Fruit fly (Drosophila melanogaster) whole organism, prepupa: ENCODE results near the gene HDAC4.

Source experiments
- CG10631 ChIP-seq: fragments of 200-800 bp; sonication (Bioruptor generic); optimal IDR thresholded peaks from 2 replicates; lab custom pipeline; 2016; ENCODE audit warnings: missing biosample characterization, missing genetic modification characterization
- CG10669 ChIP-seq: fragments of 200-800 bp; sonication (Bioruptor generic); optimal IDR thresholded peaks from 3 replicates; lab custom pipeline; 2018; ENCODE audit warnings: missing biosample characterization, mild to moderate bottlenecking, missing genetic modification characterization, moderate library complexity
- CG11294 ChIP-seq: fragments of 200-800 bp; sonication (Bioruptor generic); IDR thresholded peaks from 2 replicates; pipeline ENCODE4 v1.3.6; 2022; ENCODE audit warnings: missing biosample characterization, missing genetic modification characterization
- CG15336 ChIP-seq: fragments of 200-800 bp; sonication (Bioruptor generic); IDR thresholded peaks from 2 replicates; pipeline ENCODE4 v1.3.6; 2022; ENCODE audit warnings: missing biosample characterization, missing genetic modification characterization
- CG16779 ChIP-seq: fragments of 200-800 bp; sonication (Bioruptor generic); optimal IDR thresholded peaks from 3 replicates; lab custom pipeline; 2017; ENCODE audit warnings: missing biosample characterization, mild to moderate bottlenecking, missing genetic modification characterization
- CG3032 ChIP-seq: fragments of 200-800 bp; optimal IDR thresholded peaks from 2 replicates; lab custom pipeline; 2019; ENCODE audit warnings: missing biosample characterization, mild to moderate bottlenecking, missing genetic modification characterization, moderate library complexity
- CG31627 ChIP-seq: fragments of 200-800 bp; sonication (Bioruptor generic); optimal IDR thresholded peaks from 3 replicates; lab custom pipeline; 2016; ENCODE audit warnings: missing biosample characterization, missing genetic modification characterization
- CG32006 ChIP-seq: fragments of 200-800 bp; sonication (Bioruptor generic); optimal IDR thresholded peaks from 3 replicates; lab custom pipeline; 2017; ENCODE audit warnings: missing biosample characterization, mild to moderate bottlenecking, missing genetic modification characterization
- CG34406 ChIP-seq: fragments of 200-800 bp; sonication (Bioruptor generic); optimal IDR thresholded peaks from 3 replicates; lab custom pipeline; 2016; ENCODE audit warnings: missing biosample characterization, missing genetic modification characterization
- CG3919 ChIP-seq: fragments of 200-800 bp; sonication (Bioruptor generic); optimal IDR thresholded peaks from 3 replicates; lab custom pipeline; 2016; ENCODE audit warnings: missing biosample characterization, missing genetic modification characterization
- CG4318 ChIP-seq: fragments of 200-800 bp; sonication (Bioruptor generic); optimal IDR thresholded peaks from 3 replicates; lab custom pipeline; 2017; ENCODE audit warnings: missing biosample characterization, mild to moderate bottlenecking, missing genetic modification characterization
- CG6276 ChIP-seq: fragments of 200-800 bp; sonication (Bioruptor generic); optimal IDR thresholded peaks from 2 replicates; lab custom pipeline; 2017; ENCODE audit warnings: missing biosample characterization, mild to moderate bottlenecking, missing genetic modification characterization
- CG6792 ChIP-seq: fragments of 200-800 bp; sonication (Bioruptor generic); optimal IDR thresholded peaks from 3 replicates; lab custom pipeline; 2016; ENCODE audit warnings: missing biosample characterization, missing genetic modification characterization
- CG6808 ChIP-seq: fragments of 200-800 bp; sonication (Bioruptor generic); optimal IDR thresholded peaks from 3 replicates; lab custom pipeline; 2017; ENCODE audit warnings: missing biosample characterization, missing genetic modification characterization, mild to moderate bottlenecking, moderate library complexity, missing genetic modification reagents
- CG6854 ChIP-seq: fragments of 200-800 bp; sonication (Bioruptor generic); optimal IDR thresholded peaks from 2 replicates; lab custom pipeline; 2017; ENCODE audit warnings: missing biosample characterization, mild to moderate bottlenecking, missing genetic modification characterization
- CG8319 ChIP-seq: fragments of 200-800 bp; sonication (Bioruptor generic); optimal IDR thresholded peaks from 3 replicates; lab custom pipeline; 2016; ENCODE audit warnings: missing biosample characterization, missing genetic modification characterization
- CG8632 ChIP-seq: fragments of 200-800 bp; sonication (Bioruptor generic); optimal IDR thresholded peaks from 3 replicates; lab custom pipeline; 2016; ENCODE audit warnings: missing biosample characterization, missing genetic modification characterization
- CG9139 ChIP-seq: fragments of 200-800 bp; sonication (Bioruptor generic); optimal IDR thresholded peaks from 3 replicates; lab custom pipeline; 2017; ENCODE audit warnings: missing biosample characterization, mild to moderate bottlenecking, missing genetic modification characterization
- Eip75B ChIP-seq: fragments of 200-800 bp; sonication (Bioruptor generic); optimal IDR thresholded peaks from 3 replicates; lab custom pipeline; 2016; ENCODE audit warnings: missing biosample characterization, missing genetic modification characterization
- Eip78C ChIP-seq: fragments of 200-800 bp; sonication (Bioruptor generic); peaks from one replicate; lab custom pipeline; 2016; ENCODE audit warnings: missing biosample characterization, missing genetic modification characterization
- Eip93F ChIP-seq: fragments of 200-800 bp; sonication (Bioruptor generic); optimal IDR thresholded peaks from 2 replicates; lab custom pipeline; 2016; ENCODE audit warnings: missing biosample characterization, mild to moderate bottlenecking, missing genetic modification characterization
- Ets21C ChIP-seq: fragments of 200-800 bp; sonication (Bioruptor generic); optimal IDR thresholded peaks from 3 replicates; lab custom pipeline; 2016; ENCODE audit warnings: missing biosample characterization, missing genetic modification characterization
- Gug ChIP-seq: fragments of 200-800 bp; sonication (Bioruptor generic); IDR thresholded peaks from 2 replicates; pipeline ENCODE4 v1.3.6; 2022; ENCODE audit warnings: missing biosample characterization, missing genetic modification characterization
- Hr38 ChIP-seq: sonication (Bioruptor generic); optimal IDR thresholded peaks from 2 replicates; lab custom pipeline; 2016; ENCODE audit warnings: missing biosample characterization, missing genetic modification characterization
- Hr39 ChIP-seq: fragments of 200-800 bp; sonication (Bioruptor generic); optimal IDR thresholded peaks from 2 replicates; lab custom pipeline; 2016; ENCODE audit warnings: missing biosample characterization, missing genetic modification characterization
- Hr4 ChIP-seq: fragments of 200-800 bp; sonication (Bioruptor generic); optimal IDR thresholded peaks from 3 replicates; lab custom pipeline; 2016; ENCODE audit warnings: missing biosample characterization, missing genetic modification characterization
- Lpt ChIP-seq: fragments of 200-800 bp; sonication (Bioruptor generic); optimal IDR thresholded peaks from 3 replicates; lab custom pipeline; 2016; ENCODE audit warnings: missing biosample characterization, missing genetic modification characterization
- Met ChIP-seq: fragments of 200-800 bp; sonication (Bioruptor generic); optimal IDR thresholded peaks from 3 replicates; lab custom pipeline; 2016; ENCODE audit warnings: missing biosample characterization, missing genetic modification characterization
- OdsH ChIP-seq: fragments of 200-800 bp; sonication (Bioruptor generic); optimal IDR thresholded peaks from 3 replicates; lab custom pipeline; 2016; ENCODE audit warnings: missing biosample characterization, missing genetic modification characterization
- Smox ChIP-seq: fragments of 200-800 bp; sonication (Bioruptor generic); optimal IDR thresholded peaks from 3 replicates; lab custom pipeline; 2016; ENCODE audit warnings: missing biosample characterization, missing genetic modification characterization
- Sox102F ChIP-seq: fragments of 200-800 bp; sonication (Bioruptor generic); optimal IDR thresholded peaks from 2 replicates; lab custom pipeline; 2016; ENCODE audit warnings: missing biosample characterization, mild to moderate bottlenecking, missing genetic modification characterization
- Sox14 ChIP-seq: fragments of 200-800 bp; sonication (Bioruptor generic); optimal IDR thresholded peaks from 3 replicates; lab custom pipeline; 2016; ENCODE audit warnings: missing biosample characterization, missing genetic modification characterization
- Sox15 ChIP-seq: fragments of 200-800 bp; sonication (Bioruptor generic); optimal IDR thresholded peaks from 3 replicates; lab custom pipeline; 2016; ENCODE audit warnings: missing biosample characterization, missing genetic modification characterization
- achi ChIP-seq: fragments of 200-800 bp; sonication (Bioruptor generic); optimal IDR thresholded peaks from 3 replicates; lab custom pipeline; 2016; ENCODE audit warnings: missing biosample characterization, missing genetic modification characterization
- acj6 ChIP-seq: fragments of 200-800 bp; sonication (Bioruptor generic); optimal IDR thresholded peaks from 3 replicates; lab custom pipeline; 2016; ENCODE audit warnings: missing biosample characterization, missing genetic modification characterization
- cyc ChIP-seq: fragments of 200-800 bp; sonication (Bioruptor generic); optimal IDR thresholded peaks from 3 replicates; lab custom pipeline; 2016; ENCODE audit warnings: missing biosample characterization, missing genetic modification characterization
- dac ChIP-seq: fragments of 200-800 bp; sonication (Bioruptor generic); optimal IDR thresholded peaks from 2 replicates; lab custom pipeline; 2017; ENCODE audit warnings: missing biosample characterization, mild to moderate bottlenecking, missing genetic modification characterization
- dsx ChIP-seq: fragments of 200-800 bp; optimal IDR thresholded peaks from 3 replicates; lab custom pipeline; 2019; ENCODE audit warnings: missing biosample characterization, mild to moderate bottlenecking, missing genetic modification characterization, moderate library complexity; ENCODE audit not compliant: poor library complexity, severe bottlenecking
- eg ChIP-seq: fragments of 200-800 bp; sonication (Bioruptor generic); IDR thresholded peaks from 3 replicates; pipeline ENCODE4 v1.3.6; 2022; ENCODE audit warnings: missing biosample characterization, missing genetic modification characterization
- esn ChIP-seq: fragments of 200-800 bp; sonication (Bioruptor generic); optimal IDR thresholded peaks from 2 replicates; lab custom pipeline; 2016; ENCODE audit warnings: missing biosample characterization, mild to moderate bottlenecking, missing genetic modification characterization, moderate library complexity
- fd59A ChIP-seq: fragments of 200-800 bp; sonication (Bioruptor generic); optimal IDR thresholded peaks from 2 replicates; lab custom pipeline; 2017; ENCODE audit warnings: missing biosample characterization, mild to moderate bottlenecking, missing genetic modification characterization, missing genetic modification reagents
- fkh ChIP-seq: fragments of 200-800 bp; sonication (Bioruptor generic); optimal IDR thresholded peaks from 3 replicates; lab custom pipeline; 2017; ENCODE audit warnings: missing biosample characterization, mild to moderate bottlenecking, missing genetic modification characterization, moderate library complexity
- lz ChIP-seq: fragments of 200-800 bp; sonication (Bioruptor generic); optimal IDR thresholded peaks from 3 replicates; lab custom pipeline; 2016; ENCODE audit warnings: missing biosample characterization, missing genetic modification characterization
- net ChIP-seq: fragments of 200-800 bp; sonication (Bioruptor generic); optimal IDR thresholded peaks from 3 replicates; lab custom pipeline; 2016; ENCODE audit warnings: missing biosample characterization, missing genetic modification characterization
- pdm3 ChIP-seq: fragments of 200-800 bp; sonication (Bioruptor generic); optimal IDR thresholded peaks from 3 replicates; lab custom pipeline; 2016; ENCODE audit warnings: missing biosample characterization, missing genetic modification characterization
- salr ChIP-seq, 2 experiments: fragments of 200-800 bp; sonication (Bioruptor generic); optimal IDR thresholded peaks; 3 replicates each; lab custom pipeline; 2016 to 2018; ENCODE audit warnings: missing biosample characterization in 2 of 2, missing genetic modification characterization in 2 of 2, mild to moderate bottlenecking in 1 of 2
- spab ChIP-seq: fragments of 200-800 bp; sonication (Bioruptor generic); optimal IDR thresholded peaks from 2 replicates; lab custom pipeline; 2017; ENCODE audit warnings: missing biosample characterization, mild to moderate bottlenecking, missing genetic modification characterization, missing genetic modification reagents
- vri ChIP-seq: fragments of 200-800 bp; sonication (Bioruptor generic); optimal IDR thresholded peaks from 3 replicates; lab custom pipeline; 2016; ENCODE audit warnings: missing biosample characterization, mild to moderate bottlenecking, missing genetic modification characterization

The HDAC4 gene

dm6 chrX:13219290-13219689 is 66.1 kb downstream of the HDAC4 start:
- no peak for TF ChIP-seq eg (GFP tag; lab: Robert Waterston, UW)
- no peak for TF ChIP-seq Ets21C
- TF ChIP-seq Met: no peak
- TF ChIP-seq vri (GFP tag; lab: Kevin White, UChicago): no peak
- TF ChIP-seq Lpt (GFP tag; lab: Kevin White, UChicago): no peak
- no peak for TF ChIP-seq cyc (GFP tag; lab: Kevin White, UChicago)
- no peak for TF ChIP-seq net
- no peak for TF ChIP-seq Hr39 (GFP tag; lab: Kevin White, UChicago)
- no peak for TF ChIP-seq CG8632 (GFP tag; lab: Kevin White, UChicago)
- TF ChIP-seq CG6854 (GFP tag; lab: Kevin White, UChicago): no peak
- no peak for TF ChIP-seq CG6276 (GFP tag; lab: Kevin White, UChicago)
- no peak for TF ChIP-seq dsx (GFP tag; lab: Kevin White, UChicago)
- TF ChIP-seq CG31627 (GFP tag; lab: Kevin White, UChicago): no peak
- no peak for TF ChIP-seq CG8319 (GFP tag; lab: Kevin White, UChicago)
- TF ChIP-seq acj6 (GFP tag; lab: Kevin White, UChicago): no peak
- no peak for TF ChIP-seq fkh (GFP tag; lab: Kevin White, UChicago)

- TF ChIP-seq CG10669 (GFP tag; lab: Kevin White, UChicago): peak; percentile 50
- TF ChIP-seq pdm3 (GFP tag; lab: Kevin White, UChicago): peak; percentile 74
- TF ChIP-seq CG31627 (GFP tag; lab: Kevin White, UChicago): peak; percentile 62
- peak; percentile 55 for TF ChIP-seq CG6792 (GFP tag; lab: Kevin White, UChicago)
- peak; percentile 76 for TF ChIP-seq eg (GFP tag; lab: Robert Waterston, UW)
- no peak for TF ChIP-seq spab
- TF ChIP-seq salr (GFP tag; optimal IDR thresholded peaks at IDR 0.05; lab: Kevin White, UChicago): no peak
- TF ChIP-seq CG11294 (GFP tag; lab: Robert Waterston, UW): peak; percentile 26; the same call in 1 of the 2 replicates
- TF ChIP-seq fd59A: no peak
- peak; percentile 36 for TF ChIP-seq CG3032 (tag; lab: Kevin White, UChicago)
- TF ChIP-seq esn (GFP tag; lab: Kevin White, UChicago): peak; percentile 74
- no peak for TF ChIP-seq CG16779 (tag; lab: Kevin White, UChicago)
- TF ChIP-seq lz (GFP tag; lab: Kevin White, UChicago): peak; percentile 54
- no peak for TF ChIP-seq CG9139 (GFP tag; lab: Kevin White, UChicago)
- TF ChIP-seq Hr39 (GFP tag; lab: Kevin White, UChicago): peak; percentile 60
- TF ChIP-seq Hr4: peak; percentile 73
- peak; percentile 65 for TF ChIP-seq Gug (GFP tag; lab: Robert Waterston, UW)
- TF ChIP-seq CG10631 (GFP tag; lab: Kevin White, UChicago): peak; percentile 65
- peak; percentile 66 for TF ChIP-seq CG32006 (GFP tag; lab: Kevin White, UChicago)
- peak; percentile 37 for TF ChIP-seq CG8632 (GFP tag; lab: Kevin White, UChicago)
- TF ChIP-seq acj6 (GFP tag; lab: Kevin White, UChicago): peak; percentile 68
- TF ChIP-seq Eip78C (GFP tag; lab: Kevin White, UChicago): peak; percentile 92
- no peak for TF ChIP-seq Eip93F (GFP tag; lab: Kevin White, UChicago)
- no peak for TF ChIP-seq fkh (GFP tag; lab: Kevin White, UChicago)
- peak; percentile 43 for TF ChIP-seq CG8319 (GFP tag; lab: Kevin White, UChicago)
- no peak for TF ChIP-seq CG4318 (GFP tag; lab: Kevin White, UChicago)
- peak; percentile 55 for TF ChIP-seq net
- TF ChIP-seq Ets21C: peak; percentile 31
- TF ChIP-seq Lpt (GFP tag; lab: Kevin White, UChicago): peak; percentile 58
- TF ChIP-seq Eip75B (GFP tag; lab: Kevin White, UChicago): peak; percentile 66
- TF ChIP-seq CG6808 (GFP tag; lab: Kevin White, UChicago): no peak
- TF ChIP-seq Sox15 (GFP tag; lab: Kevin White, UChicago): no peak
- peak; percentile 58 for TF ChIP-seq Smox (GFP tag; lab: Kevin White, UChicago)
- TF ChIP-seq CG34406: peak; percentile 46
- TF ChIP-seq dac (GFP tag; lab: Kevin White, UChicago): peak; percentile 1
- peak; percentile 36 for TF ChIP-seq CG6276 (GFP tag; lab: Kevin White, UChicago)
- TF ChIP-seq Sox14 (GFP tag; lab: Kevin White, UChicago): peak; percentile 59
- no peak for TF ChIP-seq Hr38 (GFP tag; lab: Kevin White, UChicago)
- TF ChIP-seq CG3919 (GFP tag; lab: Kevin White, UChicago): peak; percentile 70
- peak; percentile 58 for TF ChIP-seq achi
- peak; percentile 74 for TF ChIP-seq OdsH
- peak; percentile 73 for TF ChIP-seq CG15336 (GFP tag; lab: Robert Waterston, UW)
- TF ChIP-seq Sox102F (GFP tag; lab: Kevin White, UChicago): peak; percentile 43
- TF ChIP-seq CG6854 (GFP tag; lab: Kevin White, UChicago): no peak
Measured at dm6 chrX:13214056-13214455, 71.4 kb downstream of the HDAC4 start.
